Worm (Caenorhabditis elegans): Measurements from ENCODE around the gene F54F12.2.

ce11 chrIII:13069416-13069815 lies 29.6 kb downstream of the F54F12.2 start:
- TF ChIP-seq ztf-4 (tag; optimal IDR thresholded peaks at IDR 0.05): no peak
- no peak for TF ChIP-seq aly-2 (tag; optimal IDR thresholded peaks at IDR 0.05)
- no peak for TF ChIP-seq ZK546.5 (tag; optimal IDR thresholded peaks at IDR 0.05)
- TF ChIP-seq ceh-9 (tag; optimal IDR thresholded peaks at IDR 0.05): no peak
- TF ChIP-seq lin-39 (tag; optimal IDR thresholded peaks at IDR 0.05): no peak
- no peak for TF ChIP-seq mdl-1 (tag; optimal IDR thresholded peaks at IDR 0.05)
- TF ChIP-seq nhr-76 (tag; optimal IDR thresholded peaks at IDR 0.05): no peak
- no peak for TF ChIP-seq egl-27 (tag; optimal IDR thresholded peaks at IDR 0.05)
- no peak for TF ChIP-seq elt-1 (tag; optimal IDR thresholded peaks at IDR 0.05)
- no peak for TF ChIP-seq nhr-11 (tag; optimal IDR thresholded peaks at IDR 0.05)

Measured in whole organism, L3 larva.